Worm (Caenorhabditis elegans) whole organism, L4 larva: ENCODE results near the gene rabr-4.

Experiments used
- D1046.2 ChIP-seq: fragments of 200-800 bp; sonication (Bioruptor generic); IDR thresholded peaks from 2 replicates; pipeline ENCODE4 v1.3.6; 2022; ENCODE audit warnings: missing genetic modification characterization, missing compliant biosample characterization
- F44E2.7 ChIP-seq: fragments of 200-800 bp; sonication (Bioruptor generic); IDR thresholded peaks from 2 replicates; pipeline ENCODE4 v2.1.2; 2022; ENCODE audit warnings: missing genetic modification characterization, missing compliant biosample characterization
- F49E8.2 ChIP-seq: sonication (generic microtip); optimal IDR thresholded peaks from 2 replicates; lab custom pipeline; 2016; ENCODE audit warnings: missing compliant biosample characterization, mild to moderate bottlenecking, missing genetic modification characterization, borderline replicate concordance
- Y48G9A.11 ChIP-seq: fragments of 200-800 bp; sonication (Bioruptor generic); IDR thresholded peaks from 2 replicates; pipeline ENCODE4 v1.3.6; 2022; ENCODE audit warnings: missing genetic modification reagents, missing genetic modification characterization, missing compliant biosample characterization
- Y5F2A.4 ChIP-seq: fragments of 200-800 bp; sonication (Bioruptor generic); optimal IDR thresholded peaks from 2 replicates; lab custom pipeline; 2018; ENCODE audit warnings: mild to moderate bottlenecking, missing genetic modification characterization, missing compliant biosample characterization
- Y75B8A.6 ChIP-seq: fragments of 200-800 bp; sonication (Bioruptor generic); IDR thresholded peaks from 2 replicates; pipeline ENCODE4 v1.3.6; 2022; ENCODE audit warnings: missing genetic modification reagents, missing genetic modification characterization, missing compliant biosample characterization
- ZK337.2 ChIP-seq: fragments of 200-800 bp; sonication (Bioruptor generic); IDR thresholded peaks from 2 replicates; pipeline ENCODE4 v1.3.6; 2022; ENCODE audit warnings: missing genetic modification reagents, missing genetic modification characterization, missing compliant biosample characterization
- attf-4 ChIP-seq: sonication (generic microtip); optimal IDR thresholded peaks from 3 replicates; lab custom pipeline; 2017; ENCODE audit warnings: missing biosample characterization, missing genetic modification characterization
- ceh-44 ChIP-seq: fragments of 200-800 bp; sonication (Bioruptor generic); IDR thresholded peaks from 2 replicates; pipeline ENCODE4 v1.3.6; 2022; ENCODE audit warnings: missing genetic modification reagents, missing genetic modification characterization, missing compliant biosample characterization
- daf-16 ChIP-seq, 3 experiments: sonication (generic microtip); optimal IDR thresholded peaks; 2 replicates each; lab custom pipeline; 2016 to 2017; ENCODE audit warnings: missing genetic modification characterization in 3 of 3, missing genetic modification reagents in 3 of 3, mild to moderate bottlenecking in 2 of 3, missing compliant biosample characterization in 2 of 3, missing biosample characterization in 1 of 3, moderate library complexity in 1 of 3
- dmd-6 ChIP-seq: fragments of 200-800 bp; sonication (Bioruptor generic); IDR thresholded peaks from 2 replicates; pipeline ENCODE4 v1.3.6; 2022; ENCODE audit warnings: missing genetic modification reagents, missing genetic modification characterization, missing compliant biosample characterization
- dve-1 ChIP-seq: sonication (generic microtip); optimal IDR thresholded peaks from 2 replicates; lab custom pipeline; 2017; ENCODE audit warnings: antibody characterized with exemption, mild to moderate bottlenecking, missing genetic modification characterization, missing compliant biosample characterization; ENCODE audit not compliant: insufficient read depth
- gei-8 ChIP-seq: fragments of 200-800 bp; sonication (Bioruptor generic); optimal IDR thresholded peaks from 2 replicates; lab custom pipeline; 2018; ENCODE audit warnings: mild to moderate bottlenecking, missing genetic modification characterization, missing compliant biosample characterization
- hlh-11 ChIP-seq: fragments of 200-800 bp; sonication (Bioruptor generic); optimal IDR thresholded peaks from 2 replicates; lab custom pipeline; 2018; ENCODE audit warnings: mild to moderate bottlenecking, missing genetic modification characterization, missing compliant biosample characterization
- lin-1 ChIP-seq: fragments of 200-800 bp; sonication (Bioruptor generic); IDR thresholded peaks from 2 replicates; pipeline ENCODE4 v1.3.6; 2022; ENCODE audit warnings: missing genetic modification reagents, missing genetic modification characterization, missing compliant biosample characterization
- lin-15B ChIP-seq: fragments of 150-350 bp; sonication (generic microtip); optimal IDR thresholded peaks from 3 replicates; lab custom pipeline; 2014; ENCODE audit warnings: missing biosample characterization, missing genetic modification characterization
- lin-38 ChIP-seq: fragments of 200-800 bp; sonication (Bioruptor generic); IDR thresholded peaks from 2 replicates; pipeline ENCODE4 v1.3.6; 2022; ENCODE audit warnings: missing genetic modification reagents, missing genetic modification characterization, missing compliant biosample characterization
- madf-9 ChIP-seq: fragments of 200-800 bp; sonication (Bioruptor generic); conservative IDR thresholded peaks from 2 replicates; pipeline ENCODE4 v1.3.6; 2022; ENCODE audit warnings: missing genetic modification reagents, missing genetic modification characterization, missing compliant biosample characterization
- mdt-29 ChIP-seq: fragments of 200-800 bp; sonication (Bioruptor generic); IDR thresholded peaks from 2 replicates; pipeline ENCODE4 v1.3.6; 2022; ENCODE audit warnings: missing genetic modification reagents, missing genetic modification characterization, missing compliant biosample characterization
- nhr-102 ChIP-seq: sonication (generic microtip); optimal IDR thresholded peaks from 2 replicates; lab custom pipeline; 2016; ENCODE audit warnings: mild to moderate bottlenecking, missing genetic modification characterization, moderate library complexity, missing compliant biosample characterization
- nhr-28 ChIP-seq: fragments of 150-350 bp; optimal IDR thresholded peaks from 2 replicates; lab custom pipeline; 2014; ENCODE audit warnings: missing biosample characterization, missing genetic modification characterization
- nhr-48 ChIP-seq: sonication (generic microtip); optimal IDR thresholded peaks from 2 replicates; lab custom pipeline; 2016; ENCODE audit warnings: mild to moderate bottlenecking, missing genetic modification characterization, missing compliant biosample characterization
- pha-4 ChIP-seq, 2 experiments: fragments of 150-350 bp in 1 of 2; fragments of 200-800 bp in 1 of 2; sonication (Bioruptor generic) in 1 of 2; IDR thresholded peaks in 1 of 2; optimal IDR thresholded peaks in 1 of 2; 2 replicates each; pipeline versions ENCODE4 v1.3.6 to Lab custom; 2014 to 2022; ENCODE audit warnings: missing genetic modification characterization in 2 of 2, missing genetic modification reagents in 2 of 2, missing biosample characterization in 1 of 2, missing compliant biosample characterization in 1 of 2
- snpc-1.2 ChIP-seq: fragments of 200-800 bp; sonication (Bioruptor generic); IDR thresholded peaks from 2 replicates; pipeline ENCODE4 v1.3.6; 2022; ENCODE audit warnings: missing genetic modification reagents, missing genetic modification characterization, missing compliant biosample characterization
- tag-97 ChIP-seq: fragments of 200-800 bp; sonication (Bioruptor generic); IDR thresholded peaks from 2 replicates; pipeline ENCODE4 v1.3.6; 2022; ENCODE audit warnings: missing genetic modification characterization, missing compliant biosample characterization
- tra-1 ChIP-seq: fragments of 200-800 bp; sonication (Bioruptor generic); IDR thresholded peaks from 2 replicates; pipeline ENCODE4 v1.3.6; 2022; ENCODE audit warnings: missing genetic modification reagents, missing genetic modification characterization, missing compliant biosample characterization
- unc-130 ChIP-seq: sonication (generic microtip); optimal IDR thresholded peaks from 2 replicates; lab custom pipeline; 2016; ENCODE audit warnings: missing genetic modification reagents, missing genetic modification characterization, missing compliant biosample characterization
- unc-62 ChIP-seq, 3 experiments: fragments of 150-350 bp in 1 of 3; sonication (generic microtip); optimal IDR thresholded peaks in 2 of 3; peaks in 1 of 3; 1 replicate in 1 of 3; 2 replicates in 2 of 3; lab custom pipeline; 2014 to 2017; ENCODE audit warnings: missing biosample characterization in 3 of 3, missing genetic modification characterization in 3 of 3, missing genetic modification reagents in 3 of 3, missing genotype in 1 of 3
- zip-2 ChIP-seq: fragments of 150-350 bp; optimal IDR thresholded peaks from 2 replicates; lab custom pipeline; 2014; ENCODE audit warnings: missing biosample characterization, missing genetic modification characterization

Gene rabr-4

DNA sequence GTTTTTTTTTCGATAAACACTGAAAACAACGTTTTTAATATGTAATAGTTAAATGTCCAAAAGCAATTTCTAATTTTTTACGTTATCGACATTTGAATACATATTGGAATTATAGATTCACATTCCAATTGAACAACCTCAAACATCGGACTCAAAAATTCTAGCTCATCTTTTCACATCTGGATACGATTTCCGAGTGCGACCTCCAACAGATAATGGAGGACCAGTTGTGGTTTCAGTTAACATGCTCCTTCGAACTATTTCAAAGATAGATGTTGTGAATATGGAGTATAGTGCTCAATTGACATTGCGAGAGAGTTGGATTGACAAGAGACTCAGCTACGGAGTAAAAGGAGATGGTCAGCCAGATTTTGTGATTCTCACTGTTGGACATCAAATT, 25.3 kb downstream of the rabr-4 start:
- TF ChIP-seq unc-62 (GFP tag; optimal IDR thresholded peaks at IDR 0.05 in 1 of 2; lab: Kevin White, UChicago) (peak in 1 of 2 experiments; percentile 93), unc-62 (tag; optimal IDR thresholded peaks at IDR 0.05; lab: Kevin White, UChicago) (no peak), tag-97 (GFP tag; lab: Robert Waterston, UW) (no peak)

DNA sequence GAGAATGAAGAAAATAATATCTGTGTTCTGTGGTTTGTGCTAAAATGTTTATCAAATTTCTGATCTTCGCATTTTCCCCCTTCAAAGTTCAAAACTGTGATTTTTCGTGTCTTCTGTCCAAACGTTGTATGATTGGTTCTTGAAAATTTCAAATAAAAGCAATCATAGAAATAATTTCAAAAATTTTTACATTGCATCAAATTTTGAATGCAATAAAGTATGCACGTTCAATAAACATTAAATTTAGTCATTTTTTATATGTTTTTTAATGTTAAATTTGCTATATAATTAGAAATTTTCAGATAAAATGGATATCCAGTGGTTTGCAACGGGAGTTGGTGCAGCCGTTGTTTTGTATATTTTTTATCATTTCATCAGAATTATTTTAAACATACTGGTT, 29.3 kb downstream of the rabr-4 start, which contains the start of gene stdh-2:
Gene stdh-2, plus strand, starts transcription at position 301 of the 400 bp plus-strand sequence.
- TF ChIP-seq nhr-28 (tag; lab: Kevin White, UChicago) (peak; percentile 54), Y5F2A.4 (no peak)

DNA sequence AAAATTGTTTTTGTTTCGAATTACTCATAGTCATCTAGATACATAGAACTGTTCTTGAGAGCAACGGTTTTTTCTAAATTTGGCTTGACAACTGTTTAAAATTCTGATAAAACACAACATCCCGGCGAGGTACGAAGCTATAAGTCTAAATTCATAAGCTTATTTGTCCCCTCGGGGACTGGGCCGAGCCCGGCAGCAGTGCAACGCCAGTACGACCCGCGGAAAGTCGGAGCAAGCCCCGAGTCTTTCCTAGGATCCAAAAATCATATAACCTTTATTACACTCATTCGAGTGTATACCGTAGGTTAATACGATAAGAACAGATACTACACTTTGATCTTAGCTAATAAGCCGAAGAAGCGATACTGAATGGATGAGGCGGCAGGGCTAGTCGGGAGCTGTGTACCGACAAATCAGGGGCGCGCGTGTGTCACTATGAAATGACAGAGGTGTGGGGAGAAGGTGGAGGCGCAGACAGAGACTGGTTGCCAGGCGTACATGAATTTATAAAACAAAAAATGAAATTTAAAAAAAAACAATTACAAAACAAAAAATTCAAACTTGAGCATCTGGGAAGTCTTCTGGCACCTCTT, 30.9 kb downstream of the rabr-4 start:
- peak in 1 of 2 experiments; percentile 31 for TF ChIP-seq daf-16 (GFP tag; optimal IDR thresholded peaks at IDR 0.05; lab: Kevin White, UChicago)
- no peak for TF ChIP-seq daf-16 (tag; optimal IDR thresholded peaks at IDR 0.05; lab: Kevin White, UChicago)
- TF ChIP-seq Y75B8A.6 (GFP tag; lab: Robert Waterston, UW) = 0 out of 2 replicates have a peak, but pooled peaks have one; percentile 17
- TF ChIP-seq nhr-48 (tag; lab: Kevin White, UChicago) = peak; percentile 35
- peak; percentile 81 for TF ChIP-seq F49E8.2 (tag; lab: Kevin White, UChicago)
- peak; percentile 14 for TF ChIP-seq hlh-11 (tag; lab: Kevin White, UChicago)
- TF ChIP-seq lin-15B (tag; lab: Kevin White, UChicago) = no peak
- TF ChIP-seq dve-1 (tag; lab: Kevin White, UChicago) = peak; percentile 18
- TF ChIP-seq mdt-29 (GFP tag; lab: Robert Waterston, UW) = 0 out of 2 replicates have a peak, but pooled peaks have one; percentile 25
- 0 out of 2 replicates have a peak, but pooled peaks have one; percentile 10 for TF ChIP-seq pha-4 (GFP tag; IDR thresholded peaks at IDR 0.05; lab: Robert Waterston, UW)
- no peak for TF ChIP-seq pha-4 (tag; optimal IDR thresholded peaks at IDR 0.05; lab: Kevin White, UChicago)
- TF ChIP-seq tra-1 (GFP tag; lab: Robert Waterston, UW) = peak; percentile 42; the same call in 1 of the 2 replicates
- peak; percentile 14 for TF ChIP-seq nhr-102 (tag; lab: Kevin White, UChicago)
- TF ChIP-seq snpc-1.2 (GFP tag; lab: Robert Waterston, UW) = peak; percentile 65
- TF ChIP-seq Y48G9A.11 (GFP tag; lab: Robert Waterston, UW) = peak; percentile 47; the same call in 1 of the 2 replicates
- TF ChIP-seq F44E2.7 (GFP tag; lab: Robert Waterston, UW) = no peak
- TF ChIP-seq ceh-44 (GFP tag; lab: Robert Waterston, UW) = peak; percentile 85
- TF ChIP-seq gei-8 (GFP tag; lab: Kevin White, UChicago) = no peak
- peak; percentile 42; the same call in 1 of the 2 replicates for TF ChIP-seq dmd-6 (GFP tag; lab: Robert Waterston, UW)
- TF ChIP-seq ZK337.2 (GFP tag; lab: Robert Waterston, UW) = no peak
- TF ChIP-seq zip-2 (tag; lab: Kevin White, UChicago) = no peak
- peak; percentile 40; the same call in 1 of the 2 replicates for TF ChIP-seq lin-38
- peak; percentile 12 for TF ChIP-seq unc-130

DNA sequence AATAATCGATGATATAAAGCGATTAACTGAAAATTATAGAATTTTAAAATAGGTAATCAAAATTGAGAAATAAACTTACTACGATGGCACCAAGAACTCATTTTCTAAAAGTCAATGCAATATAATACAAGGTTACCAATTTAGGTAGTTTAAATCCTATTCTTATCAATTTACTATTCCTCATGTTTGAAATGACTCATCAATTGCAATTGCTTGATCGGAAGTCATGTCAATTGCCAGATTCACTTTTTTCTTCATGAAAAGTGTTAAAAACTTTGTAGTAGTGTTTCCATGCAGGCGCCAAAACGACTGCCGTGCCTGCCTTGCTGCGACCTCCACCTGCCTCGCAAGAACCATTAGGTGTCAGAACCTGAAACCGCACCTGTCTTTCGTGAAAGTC, 31.8 kb downstream of the rabr-4 start, which contains the start of gene F11A5.13:
Gene F11A5.13, minus strand, starts transcription at position 101 of the 400 bp plus-strand sequence.
- TF ChIP-seq madf-9 (GFP tag; lab: Robert Waterston, UW) (no peak), lin-1 (GFP tag; lab: Robert Waterston, UW) (no peak), unc-62 (GFP tag; optimal IDR thresholded peaks at IDR 0.05 in 1 of 2; lab: Kevin White, UChicago) (no peak), unc-62 (tag; optimal IDR thresholded peaks at IDR 0.05; lab: Kevin White, UChicago) (no peak), D1046.2 (no peak), pha-4 (GFP tag; IDR thresholded peaks at IDR 0.05; lab: Robert Waterston, UW) (no peak), pha-4 (tag; optimal IDR thresholded peaks at IDR 0.05; lab: Kevin White, UChicago) (no peak), gei-8 (GFP tag; lab: Kevin White, UChicago) (no peak)

DNA sequence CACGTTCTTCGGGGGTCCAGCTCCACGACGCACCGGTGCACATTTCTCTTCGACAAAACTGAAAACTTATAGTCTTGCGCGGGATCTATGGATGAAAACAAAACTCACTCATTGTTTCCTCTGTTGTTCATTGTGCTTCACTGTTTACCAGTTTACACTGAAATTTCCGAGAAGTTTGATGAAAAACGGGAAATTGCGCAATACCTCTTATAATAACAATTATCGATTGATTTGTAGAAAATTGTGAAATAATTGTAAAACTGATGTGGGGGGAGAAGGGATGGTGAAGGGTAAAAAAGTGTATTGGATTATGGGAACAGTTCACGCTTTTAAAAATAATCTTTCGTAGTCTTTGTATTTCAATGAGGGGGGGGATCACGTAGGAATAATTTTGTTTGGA, 34.7 kb downstream of the rabr-4 start:
- TF ChIP-seq unc-62 (GFP tag; optimal IDR thresholded peaks at IDR 0.05 in 1 of 2; lab: Kevin White, UChicago) (peak in 1 of 2 experiments; percentile 97), unc-62 (tag; optimal IDR thresholded peaks at IDR 0.05; lab: Kevin White, UChicago) (no peak), attf-4 (no peak)
- TF ChIP-seq, all 104 proteins: peak for 1
